Worm (Caenorhabditis elegans) whole organism, L1 larva: ENCODE measurements around the gene C50F4.9.
A peak's percentile ranks its signal among the peaks of the same experiment; 100 is the strongest.

Experiments
- C04F5.9 ChIP-seq: sonication (generic microtip); optimal IDR thresholded peaks from 2 replicates; lab custom pipeline; 2016; ENCODE audit warnings: missing genetic modification characterization, missing compliant biosample characterization
- C34B4.2 ChIP-seq: sonication (generic microtip); optimal IDR thresholded peaks from 2 replicates; lab custom pipeline; 2017; ENCODE audit warnings: mild to moderate bottlenecking, missing genetic modification characterization, missing compliant biosample characterization
- aly-2 ChIP-seq: fragments of 150-350 bp; optimal IDR thresholded peaks from 2 replicates; lab custom pipeline; 2014; ENCODE audit warnings: missing biosample characterization, missing genetic modification characterization
- ceh-82 ChIP-seq, 3 experiments: fragments of 150-350 bp in 1 of 3; sonication (generic microtip) in 2 of 3; optimal IDR thresholded peaks; 2 replicates each; lab custom pipeline; 2014 to 2017; ENCODE audit warnings: missing biosample characterization in 3 of 3, missing genetic modification characterization in 3 of 3
- dsc-1 ChIP-seq: sonication (generic microtip); optimal IDR thresholded peaks from 2 replicates; lab custom pipeline; 2016; ENCODE audit warnings: mild to moderate bottlenecking, missing genetic modification characterization, missing compliant biosample characterization
- efl-3 ChIP-seq: fragments of 200-800 bp; sonication (Bioruptor generic); optimal IDR thresholded peaks from 2 replicates; lab custom pipeline; 2018; ENCODE audit warnings: mild to moderate bottlenecking, missing genetic modification characterization, missing compliant biosample characterization
- elt-2 ChIP-seq: sonication (generic microtip); optimal IDR thresholded peaks from 2 replicates; lab custom pipeline; 2016; ENCODE audit warnings: missing genetic modification characterization, mild to moderate bottlenecking, inconsistent platforms, missing compliant biosample characterization, missing genetic modification reagents
- ets-5 ChIP-seq: fragments of 200-800 bp; sonication (Bioruptor generic); IDR thresholded peaks from 2 replicates; pipeline ENCODE4 v1.3.6; 2022; ENCODE audit warnings: missing genetic modification characterization, missing compliant biosample characterization
- fkh-10 ChIP-seq: sonication (generic microtip); optimal IDR thresholded peaks from 2 replicates; lab custom pipeline; 2017; ENCODE audit warnings: missing biosample characterization, missing genetic modification reagents, missing genetic modification characterization
- fkh-8 ChIP-seq: sonication (generic microtip); optimal IDR thresholded peaks from 2 replicates; lab custom pipeline; 2016; ENCODE audit warnings: mild to moderate bottlenecking, missing genetic modification characterization, missing compliant biosample characterization
- hpl-2 ChIP-seq: fragments of 150-350 bp; optimal IDR thresholded peaks from 2 replicates; lab custom pipeline; 2014; ENCODE audit warnings: missing biosample characterization, missing genetic modification reagents, missing genetic modification characterization
- irx-1 ChIP-seq: sonication (generic microtip); optimal IDR thresholded peaks from 2 replicates; lab custom pipeline; 2016; ENCODE audit warnings: missing genetic modification characterization, missing compliant biosample characterization
- lin-35 ChIP-seq, 2 experiments: fragments of 150-350 bp; optimal IDR thresholded peaks; 2 replicates each; lab custom pipeline; 2014; ENCODE audit warnings: missing biosample characterization in 2 of 2, missing genetic modification characterization in 2 of 2, missing genetic modification reagents in 2 of 2
- lin-39 ChIP-seq: fragments of 150-350 bp; optimal IDR thresholded peaks from 2 replicates; lab custom pipeline; 2014; ENCODE audit warnings: missing biosample characterization, missing genetic modification reagents, missing genetic modification characterization
- lir-3 ChIP-seq: sonication (generic microtip); optimal IDR thresholded peaks from 2 replicates; lab custom pipeline; 2016; ENCODE audit warnings: mild to moderate bottlenecking, missing genetic modification characterization, moderate library complexity, missing compliant biosample characterization; ENCODE audit not compliant: poor library complexity
- lsy-2 ChIP-seq, 2 experiments: fragments of 150-350 bp; optimal IDR thresholded peaks; 2 replicates each; lab custom pipeline; 2014; ENCODE audit warnings: missing biosample characterization in 2 of 2, missing genetic modification characterization in 2 of 2
- nhr-12 ChIP-seq: sonication (generic microtip); optimal IDR thresholded peaks from 2 replicates; lab custom pipeline; 2017; ENCODE audit warnings: missing biosample characterization, missing genetic modification characterization
- nhr-19 ChIP-seq: fragments of 200-800 bp; sonication (Bioruptor generic); conservative IDR thresholded peaks from 2 replicates; pipeline ENCODE4 v1.3.6; 2022; ENCODE audit warnings: missing genetic modification characterization, missing compliant biosample characterization
- nhr-20 ChIP-seq: sonication (generic microtip); optimal IDR thresholded peaks from 2 replicates; lab custom pipeline; 2016; ENCODE audit warnings: mild to moderate bottlenecking, missing genetic modification characterization, missing compliant biosample characterization
- nhr-47 ChIP-seq: sonication (generic microtip); optimal IDR thresholded peaks from 2 replicates; lab custom pipeline; 2016; ENCODE audit warnings: mild to moderate bottlenecking, missing genetic modification characterization, moderate library complexity, missing compliant biosample characterization
- nhr-71 ChIP-seq: sonication (generic microtip); optimal IDR thresholded peaks from 2 replicates; lab custom pipeline; 2016; ENCODE audit warnings: mild to moderate bottlenecking, missing genetic modification characterization, moderate library complexity, missing compliant biosample characterization
- nhr-76 ChIP-seq: sonication (generic microtip); optimal IDR thresholded peaks from 2 replicates; lab custom pipeline; 2017; ENCODE audit warnings: missing biosample characterization, missing genetic modification characterization
- nhr-85 ChIP-seq: sonication (generic microtip); peaks from one replicate; lab custom pipeline; 2016; ENCODE audit warnings: missing genetic modification characterization, inconsistent platforms, missing compliant biosample characterization
- nhr-90 ChIP-seq: sonication (generic microtip); optimal IDR thresholded peaks from 2 replicates; lab custom pipeline; 2016; ENCODE audit warnings: mild to moderate bottlenecking, missing genetic modification characterization, missing compliant biosample characterization; ENCODE audit not compliant: poor library complexity
- pag-3 ChIP-seq: sonication (generic microtip); optimal IDR thresholded peaks from 2 replicates; lab custom pipeline; 2017; ENCODE audit warnings: missing genetic modification characterization, mild to moderate bottlenecking, missing compliant biosample characterization, antibody characterized with exemption, borderline replicate concordance; ENCODE audit not compliant: insufficient read depth
- rnt-1 ChIP-seq: sonication (generic microtip); optimal IDR thresholded peaks from 2 replicates; lab custom pipeline; 2016; ENCODE audit warnings: mild to moderate bottlenecking, missing genetic modification characterization, moderate library complexity, missing compliant biosample characterization
- snpc-4 ChIP-seq: fragments of 150-350 bp; optimal IDR thresholded peaks from 2 replicates; lab custom pipeline; 2014; ENCODE audit warnings: missing biosample characterization, missing genetic modification characterization
- snu-23 ChIP-seq: sonication (generic microtip); optimal IDR thresholded peaks from 2 replicates; lab custom pipeline; 2016; ENCODE audit warnings: missing genetic modification characterization, missing compliant biosample characterization
- sox-4 ChIP-seq: sonication (generic microtip); optimal IDR thresholded peaks from 2 replicates; lab custom pipeline; 2016; ENCODE audit warnings: missing genetic modification characterization, missing compliant biosample characterization
- sptf-1 ChIP-seq: fragments of 150-350 bp; optimal IDR thresholded peaks from 2 replicates; lab custom pipeline; 2014; ENCODE audit warnings: missing biosample characterization, missing genetic modification characterization
- sup-37 ChIP-seq: fragments of 200-800 bp; sonication (Bioruptor generic); optimal IDR thresholded peaks from 2 replicates; lab custom pipeline; 2018; ENCODE audit warnings: mild to moderate bottlenecking, missing genetic modification characterization, missing compliant biosample characterization
- tbx-2 ChIP-seq: sonication (generic microtip); optimal IDR thresholded peaks from 2 replicates; lab custom pipeline; 2016; ENCODE audit warnings: missing genetic modification characterization, missing compliant biosample characterization
- tlp-1 ChIP-seq: fragments of 150-350 bp; optimal IDR thresholded peaks from 2 replicates; lab custom pipeline; 2014; ENCODE audit warnings: missing biosample characterization, missing genetic modification characterization
- unc-130 ChIP-seq: fragments of 150-350 bp; optimal IDR thresholded peaks from 2 replicates; lab custom pipeline; 2017; ENCODE audit warnings: missing biosample characterization, missing genetic modification characterization, inconsistent platforms
- unc-30 ChIP-seq: sonication (generic microtip); optimal IDR thresholded peaks from 2 replicates; lab custom pipeline; 2017; ENCODE audit warnings: missing biosample characterization, missing genetic modification characterization
- unc-98 ChIP-seq: fragments of 200-800 bp; sonication (Bioruptor generic); IDR thresholded peaks from 2 replicates; pipeline ENCODE4 v1.3.6; 2022; ENCODE audit warnings: missing genetic modification characterization, missing compliant biosample characterization
- zag-1 ChIP-seq: fragments of 150-350 bp; optimal IDR thresholded peaks from 2 replicates; lab custom pipeline; 2014; ENCODE audit warnings: missing biosample characterization, missing genetic modification characterization

C50F4.9 gene

ce11 chrV:9536505-9536904 is 12.5 kb upstream of the C50F4.9 start, which contains the start of gene C50F4.4 (continued):
- TF ChIP-seq unc-130 (tag; lab: Kevin White, UChicago): peak; percentile 46
- no peak for TF ChIP-seq unc-30 (tag; lab: Kevin White, UChicago)
- TF ChIP-seq snpc-4 (tag; lab: Kevin White, UChicago): no peak
- peak; percentile 70 for TF ChIP-seq irx-1 (tag; lab: Kevin White, UChicago)
- TF ChIP-seq tbx-2: no peak
- TF ChIP-seq efl-3 (GFP tag; lab: Kevin White, UChicago): no peak
- TF ChIP-seq nhr-19 (GFP tag; lab: Robert Waterston, UW): peak; percentile 42; the same call in 1 of the 2 replicates
- peak; percentile 55 for TF ChIP-seq snu-23 (GFP tag; lab: Kevin White, UChicago)
- TF ChIP-seq ets-5 (GFP tag; lab: Robert Waterston, UW): no peak
- TF ChIP-seq pag-3 (tag; lab: Kevin White, UChicago): no peak
- TF ChIP-seq unc-98 (GFP tag; lab: Robert Waterston, UW): no peak
- TF ChIP-seq sup-37 (GFP tag; lab: Kevin White, UChicago): no peak
- TF ChIP-seq aly-2: no peak
- TF ChIP-seq lin-39 (tag; lab: Kevin White, UChicago): peak; percentile 7
- peak; percentile 63 for TF ChIP-seq nhr-85

- no peak for TF ChIP-seq nhr-71 (tag; lab: Kevin White, UChicago)
- no peak for TF ChIP-seq ets-5 (GFP tag; lab: Robert Waterston, UW)
- TF ChIP-seq sptf-1 (tag; lab: Kevin White, UChicago): no peak
- TF ChIP-seq lir-3: no peak
Measured at ce11 chrV:9534621-9535020, 10.6 kb upstream of the C50F4.9 start, which contains the start of gene tag-329. Gene tag-329 (plus strand): TSS chrV:9534921.

ce11 chrV:9531477-9531876 is 7.5 kb upstream of the C50F4.9 start, which contains the start of the genes C50F4.10 and pfk-1.2:
Gene C50F4.10 (minus strand): TSS chrV:9531577.
Gene pfk-1.2 (plus strand): TSS chrV:9531801.
- TF ChIP-seq dsc-1 (no peak), rnt-1 (no peak)
- TF ChIP-seq, all 84 proteins: peak for 0

DNA sequence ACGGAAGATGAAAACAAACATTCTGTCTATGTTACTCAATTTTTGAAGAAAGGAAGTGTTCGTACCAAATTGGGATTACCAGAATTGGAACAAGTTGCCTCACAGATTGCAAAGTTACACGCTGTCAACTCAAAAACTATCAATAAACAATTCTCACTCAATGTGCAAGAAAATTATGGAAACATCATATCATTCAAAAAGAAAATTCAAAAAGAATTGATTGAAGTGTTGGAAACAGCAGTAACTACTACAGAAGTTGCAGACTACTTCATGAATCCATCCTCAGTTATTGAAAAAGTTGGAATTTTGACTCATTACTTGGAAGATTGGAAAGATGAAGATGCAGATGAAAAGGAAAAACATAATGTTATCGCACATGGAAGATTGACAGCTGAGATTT is 4.0 kb upstream of the C50F4.9 start:
- no peak for TF ChIP-seq lin-35 (GFP tag; optimal IDR thresholded peaks at IDR 0.05; lab: Kevin White, UChicago)
- TF ChIP-seq dsc-1: no peak
- no peak for TF ChIP-seq fkh-10 (GFP tag; lab: Kevin White, UChicago)
- TF ChIP-seq nhr-71 (tag; lab: Kevin White, UChicago): no peak
- no peak for TF ChIP-seq nhr-47
- TF ChIP-seq ceh-82 (tag; optimal IDR thresholded peaks at IDR 0.05; lab: Kevin White, UChicago): no peak
- TF ChIP-seq hpl-2 (GFP tag; lab: Kevin White, UChicago): no peak
- no peak for TF ChIP-seq zag-1 (tag; lab: Kevin White, UChicago)
- no peak for TF ChIP-seq nhr-76 (tag; lab: Kevin White, UChicago)
- no peak for TF ChIP-seq elt-2 (tag; lab: Kevin White, UChicago)
- TF ChIP-seq unc-30 (tag; lab: Kevin White, UChicago): no peak
- TF ChIP-seq C04F5.9 (tag; lab: Kevin White, UChicago): no peak

DNA sequence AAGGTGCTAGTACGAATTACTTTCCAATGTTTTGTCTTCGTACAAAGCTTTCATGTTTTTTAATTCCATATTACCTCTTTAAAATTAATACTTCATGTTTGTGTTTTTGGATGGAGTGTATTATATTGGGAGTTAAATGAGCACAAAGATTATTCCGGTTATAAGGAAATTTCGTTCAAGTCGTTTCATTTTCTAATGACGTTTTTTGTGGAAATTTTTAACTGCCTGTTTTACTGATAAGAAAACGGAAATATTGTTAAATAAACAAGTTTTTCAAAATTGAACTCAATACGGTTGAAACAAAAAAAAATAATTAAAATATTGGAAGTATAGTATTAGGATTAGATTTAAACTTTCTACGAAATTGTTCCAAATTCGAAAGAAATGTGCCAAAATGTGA is 3.3 kb upstream of the C50F4.9 start:
- TF ChIP-seq hpl-2 (GFP tag; lab: Kevin White, UChicago) (no peak), sptf-1 (tag; lab: Kevin White, UChicago) (no peak), dsc-1 (no peak), nhr-76 (tag; lab: Kevin White, UChicago) (no peak), tlp-1 (tag; lab: Kevin White, UChicago) (no peak), nhr-20 (tag; lab: Kevin White, UChicago) (no peak), lsy-2 (tag; optimal IDR thresholded peaks at IDR 0.05; lab: Kevin White, UChicago) (no peak), sox-4 (tag; lab: Kevin White, UChicago) (no peak), ceh-82 (tag; optimal IDR thresholded peaks at IDR 0.05; lab: Kevin White, UChicago) (no peak), fkh-8 (tag; lab: Kevin White, UChicago) (no peak), C34B4.2 (tag; lab: Kevin White, UChicago) (no peak), nhr-90 (tag; lab: Kevin White, UChicago) (no peak), ets-5 (GFP tag; lab: Robert Waterston, UW) (no peak), nhr-12 (tag; lab: Kevin White, UChicago) (no peak)
